Fruit fly (Drosophila melanogaster): ENCODE measurements around the gene Sol1.

Gene Sol1

dm6 chr3R:12413274-12413958 is 27.4 kb downstream of the Sol1 start, which contains the start of the genes Dip-C and pps (continued):
- TF ChIP-seq CG12659 (GFP tag; optimal IDR thresholded peaks at IDR 0.05) = peak; percentile 63
- peak; percentile 76 for TF ChIP-seq knrl (GFP tag; IDR thresholded peaks at IDR 0.05; ENCODE audit: partially characterized antibody)
- TF ChIP-seq dmrt99B (tag; optimal IDR thresholded peaks at IDR 0.05) = no peak
- no peak for TF ChIP-seq zfh2 (GFP tag; optimal IDR thresholded peaks at IDR 0.05)
- peak; percentile 27 for TF ChIP-seq CG30020 (tag; optimal IDR thresholded peaks at IDR 0.05)
- peak; percentile 75 for TF ChIP-seq Dref (GFP tag; IDR thresholded peaks at IDR 0.05)
- no peak for TF ChIP-seq CG12155 (GFP tag; optimal IDR thresholded peaks at IDR 0.05)
- no peak for TF ChIP-seq tap (tag; optimal IDR thresholded peaks at IDR 0.05)
- no peak for TF ChIP-seq CG6272 (GFP tag; IDR thresholded peaks at IDR 0.05)
- TF ChIP-seq bbx (GFP tag; IDR thresholded peaks at IDR 0.05; ENCODE audit: partially characterized antibody) = peak; percentile 80
- no peak for TF ChIP-seq H15 (GFP tag; IDR thresholded peaks at IDR 0.05)
- TF ChIP-seq Ravus (GFP tag; IDR thresholded peaks at IDR 0.05) = no peak
- TF ChIP-seq CG15479 (GFP tag; optimal IDR thresholded peaks at IDR 0.05) = no peak
- no peak for TF ChIP-seq Awh (GFP tag; IDR thresholded peaks at IDR 0.05)
- TF ChIP-seq CG12391 (tag; optimal IDR thresholded peaks at IDR 0.05) = peak; percentile 52
- TF ChIP-seq E2f2 (GFP tag; IDR thresholded peaks at IDR 0.05) = peak; percentile 20; the same call in 1 of the 2 replicates
- TF ChIP-seq CG9797 (GFP tag; optimal IDR thresholded peaks at IDR 0.05) = peak; percentile 70
- TF ChIP-seq CG15011 (GFP tag; optimal IDR thresholded peaks at IDR 0.05) = no peak
- peak; percentile 28 for TF ChIP-seq CG9727 (GFP tag; optimal IDR thresholded peaks at IDR 0.05)
- TF ChIP-seq slou (GFP tag; optimal IDR thresholded peaks at IDR 0.05) = no peak
- no peak for TF ChIP-seq C15 (GFP tag; IDR thresholded peaks at IDR 0.05)
- peak; percentile 12 for TF ChIP-seq HmgZ (tag; optimal IDR thresholded peaks at IDR 0.05)
- no peak for TF ChIP-seq pb (GFP tag; optimal IDR thresholded peaks at IDR 0.05)
- TF ChIP-seq CG7987 (GFP tag; optimal IDR thresholded peaks at IDR 0.05) = no peak
- TF ChIP-seq Neu2 (GFP tag; optimal IDR thresholded peaks at IDR 0.05; ENCODE audit: borderline replicate concordance) = no peak
- no peak for TF ChIP-seq dmrt11E (tag; optimal IDR thresholded peaks at IDR 0.05)
- no peak for TF ChIP-seq CG9932 (GFP tag; IDR thresholded peaks at IDR 0.05)
- no peak for TF ChIP-seq Sox100B (GFP tag; optimal IDR thresholded peaks at IDR 0.05)
- TF ChIP-seq vnd (GFP tag; IDR thresholded peaks at IDR 0.05; ENCODE audit: partially characterized antibody) = peak; percentile 58; the same call in 2 of the 3 replicates
- TF ChIP-seq vfl (GFP tag; optimal IDR thresholded peaks at IDR 0.05) = no peak
- no peak for TF ChIP-seq prd (optimal IDR thresholded peaks at IDR 0.05)
- no peak for TF ChIP-seq prd (GFP tag; IDR thresholded peaks at IDR 0.05)
- TF ChIP-seq CG6791 (GFP tag; IDR thresholded peaks at IDR 0.05; ENCODE audit: partially characterized antibody) = peak; percentile 81
- TF ChIP-seq CG14710 (tag; optimal IDR thresholded peaks at IDR 0.05) = peak; percentile 58
- TF ChIP-seq Tbp (GFP tag; optimal IDR thresholded peaks at IDR 0.05) = no peak
- TF ChIP-seq CG10979 (tag; optimal IDR thresholded peaks at IDR 0.05) = peak; percentile 18
- peak; percentile 70 for TF ChIP-seq Opbp (GFP tag; IDR thresholded peaks at IDR 0.05; ENCODE audit: partially characterized antibody)
- peak; percentile 70 for TF ChIP-seq CG34224 (GFP tag; IDR thresholded peaks at IDR 0.05; ENCODE audit: partially characterized antibody)
- TF ChIP-seq sens (GFP tag) = no peak
- peak; percentile 82 for TF ChIP-seq amos (GFP tag; IDR thresholded peaks at IDR 0.05; ENCODE audit: partially characterized antibody)
- no peak for TF ChIP-seq CG15601 (tag; optimal IDR thresholded peaks at IDR 0.05)
- TF ChIP-seq Dll (GFP tag; IDR thresholded peaks at IDR 0.05; ENCODE audit: partially characterized antibody) = peak; percentile 75
- no peak for TF ChIP-seq toy (GFP tag; IDR thresholded peaks at IDR 0.05)
- TF ChIP-seq slp2 (GFP tag; optimal IDR thresholded peaks at IDR 0.05) = no peak

All from whole organism, embryonic.